Fruit fly (Drosophila melanogaster): ENCODE data around the gene Oseg1.

- TF ChIP-seq CG8478 (optimal IDR thresholded peaks at IDR 0.05), result no peak
- TF ChIP-seq CTCF (optimal IDR thresholded peaks at IDR 0.05), result peak in 1 of 2 experiments; percentile 75
These were observed 36.7 kb upstream of the Oseg1 start, which contains the start of gene CG6983 for dm6 chr3L:8449202-8449799.

Data from S2 (cell line).